Worm (Caenorhabditis elegans): Measurements from ENCODE around the gene algn-11.

- TF ChIP-seq elt-1 (tag; optimal IDR thresholded peaks at IDR 0.05) (no peak), unc-39 (tag; optimal IDR thresholded peaks at IDR 0.05) (no peak), Y55F3AM.14 (GFP tag; optimal IDR thresholded peaks at IDR 0.05) (no peak)
Measured at ce11 chrIII:7297045-7297680, 6.8 kb upstream of the algn-11 start.
